Worm (Caenorhabditis elegans): ENCODE data around the gene C26B9.2.

Gene C26B9.2

DNA sequence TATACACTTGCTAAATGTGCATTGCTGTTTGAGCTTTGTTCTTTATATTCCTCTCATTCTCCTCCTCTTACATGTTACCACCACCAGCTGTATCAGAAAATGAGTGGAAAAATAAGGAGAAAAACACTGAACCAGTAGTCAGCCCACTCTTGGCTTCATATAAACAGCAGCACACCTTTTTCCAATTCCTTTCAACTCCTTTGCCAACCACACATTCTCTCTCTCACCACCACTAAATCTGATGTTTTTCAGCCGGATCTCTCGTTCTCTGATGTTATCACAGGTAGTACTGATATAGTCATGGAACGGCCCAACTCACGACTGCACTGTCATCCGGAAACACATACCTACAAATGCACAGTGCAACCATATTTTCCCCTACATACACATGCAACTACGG is 46.6 kb downstream of the C26B9.2 start, which contains the start of gene kcnl-3:
Gene kcnl-3 (plus strand): TSS at position 301 of the 400 bp plus-strand sequence.
- TF ChIP-seq lin-11 (tag; optimal IDR thresholded peaks at IDR 0.05) (no peak), sma-3 (GFP tag; optimal IDR thresholded peaks at IDR 0.05) (no peak), snpc-4 (tag; optimal IDR thresholded peaks at IDR 0.05) (no peak), nhr-25 (tag; optimal IDR thresholded peaks at IDR 0.05) (no peak), ceh-16 (tag; optimal IDR thresholded peaks at IDR 0.05) (no peak), unc-39 (tag; optimal IDR thresholded peaks at IDR 0.05) (no peak), R02D3.7 (tag; optimal IDR thresholded peaks at IDR 0.05) (no peak), ZK546.5 (tag; optimal IDR thresholded peaks at IDR 0.05) (no peak), unc-62 (GFP tag; optimal IDR thresholded peaks at IDR 0.05) (no peak), peb-1 (tag; optimal IDR thresholded peaks at IDR 0.05) (no peak), lin-13 (GFP tag; optimal IDR thresholded peaks at IDR 0.05) (no peak)

DNA sequence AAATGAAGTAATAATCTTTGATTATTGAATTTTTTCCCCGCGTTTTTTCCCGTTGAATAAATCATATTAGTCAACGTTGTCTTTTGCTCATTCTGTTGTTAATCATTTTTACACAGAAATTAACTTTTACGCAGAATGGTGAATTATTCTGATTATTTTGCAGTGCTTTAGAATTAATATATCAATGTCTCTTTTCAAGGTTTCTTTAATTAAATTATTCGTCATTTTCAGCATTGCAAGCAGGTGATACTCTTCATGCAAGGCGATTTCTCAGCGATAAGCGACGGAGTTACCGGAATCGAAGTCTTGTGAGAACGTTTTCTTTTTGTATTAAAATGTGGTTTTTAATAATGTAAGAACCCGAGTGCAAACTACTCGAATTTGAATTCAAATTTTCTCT is 47.6 kb downstream of the C26B9.2 start:
- TF ChIP-seq nhr-6 (tag; optimal IDR thresholded peaks at IDR 0.05), result no peak
- TF ChIP-seq nhr-21 (tag; optimal IDR thresholded peaks at IDR 0.05), result peak; percentile 66
- TF ChIP-seq nhr-10 (tag; optimal IDR thresholded peaks at IDR 0.05), result no peak
- TF ChIP-seq alr-1 (tag; optimal IDR thresholded peaks at IDR 0.05), result no peak
- no peak for TF ChIP-seq crh-2 (tag; optimal IDR thresholded peaks at IDR 0.05)
- TF ChIP-seq elt-1 (tag; optimal IDR thresholded peaks at IDR 0.05), result no peak
- no peak for TF ChIP-seq ZK546.5 (tag; optimal IDR thresholded peaks at IDR 0.05)
- TF ChIP-seq elt-3 (tag; optimal IDR thresholded peaks at IDR 0.05), result no peak
- no peak for TF ChIP-seq gmeb-1 (tag; optimal IDR thresholded peaks at IDR 0.05)
- peak; percentile 18 for TF ChIP-seq C34F6.9 (tag; optimal IDR thresholded peaks at IDR 0.05)
- no peak for TF ChIP-seq ztf-11 (tag; optimal IDR thresholded peaks at IDR 0.05)
- no peak for TF ChIP-seq ceh-82 (tag; optimal IDR thresholded peaks at IDR 0.05)
- TF ChIP-seq lsy-2 (tag; optimal IDR thresholded peaks at IDR 0.05), result no peak

Measured in whole organism, L2 larva.